Worm (Caenorhabditis elegans): ENCODE measurements around the gene R11G1.1.
A peak's percentile ranks its signal among the peaks of the same experiment; 100 is the strongest.

The R11G1.1 gene

ce11 chrX:3645924-3646323 lies 13.4 kb upstream of the R11G1.1 start:
- TF ChIP-seq ama-1 (optimal IDR thresholded peaks at IDR 0.05) (peak; percentile 9), mec-3 (tag; optimal IDR thresholded peaks at IDR 0.05; ENCODE audit: borderline replicate concordance) (no peak)

- TF ChIP-seq Y22D7AL.16 (tag; optimal IDR thresholded peaks at IDR 0.05), result no peak
- no peak for TF ChIP-seq pag-3 (tag; optimal IDR thresholded peaks at IDR 0.05; ENCODE audit: borderline replicate concordance)
- TF ChIP-seq lim-6 (tag; optimal IDR thresholded peaks at IDR 0.05), result no peak
- no peak for TF ChIP-seq hlh-8 (tag; optimal IDR thresholded peaks at IDR 0.05)
- no peak for TF ChIP-seq C38D4.7 (GFP tag; optimal IDR thresholded peaks at IDR 0.05)
- no peak for TF ChIP-seq F13H6.1 (tag; optimal IDR thresholded peaks at IDR 0.05)
- TF ChIP-seq ceh-22 (tag; optimal IDR thresholded peaks at IDR 0.05), result no peak
- no peak for TF ChIP-seq lin-11 (tag; optimal IDR thresholded peaks at IDR 0.05)
- TF ChIP-seq ceh-30 (tag; optimal IDR thresholded peaks at IDR 0.05), result peak; percentile 43
- peak; percentile 57 for TF ChIP-seq ceh-31 (tag; optimal IDR thresholded peaks at IDR 0.05)
- TF ChIP-seq ceh-45 (GFP tag; IDR thresholded peaks at IDR 0.05), result no peak
- TF ChIP-seq eyg-1 (tag; optimal IDR thresholded peaks at IDR 0.05), result no peak
- TF ChIP-seq che-1 (tag; optimal IDR thresholded peaks at IDR 0.05), result no peak
- no peak for TF ChIP-seq ceh-24 (tag; optimal IDR thresholded peaks at IDR 0.05)
- TF ChIP-seq hlh-30 (tag; optimal IDR thresholded peaks at IDR 0.05; ENCODE audit: insufficient read depth), result peak; percentile 97
- TF ChIP-seq ceh-2 (tag; optimal IDR thresholded peaks at IDR 0.05), result peak; percentile 2
- no peak for TF ChIP-seq unc-3 (GFP tag; conservative IDR thresholded peaks at IDR 0.05)
- TF ChIP-seq unc-3 (tag; optimal IDR thresholded peaks at IDR 0.05), result no peak
- TF ChIP-seq ceh-18 (tag; optimal IDR thresholded peaks at IDR 0.05), result peak; percentile 5
- no peak for TF ChIP-seq unc-86 (tag; optimal IDR thresholded peaks at IDR 0.05)
- TF ChIP-seq tbx-2 (tag; optimal IDR thresholded peaks at IDR 0.05), result peak; percentile 54
- no peak for TF ChIP-seq T23F11.4 (GFP tag; optimal IDR thresholded peaks at IDR 0.05)
- TF ChIP-seq npax-4 (tag; optimal IDR thresholded peaks at IDR 0.05), result no peak
- TF ChIP-seq sdc-2 (tag; optimal IDR thresholded peaks at IDR 0.05), result peak; percentile 56
- TF ChIP-seq ceh-19 (GFP tag; optimal IDR thresholded peaks at IDR 0.05), result no peak
- no peak for TF ChIP-seq pax-1 (tag; optimal IDR thresholded peaks at IDR 0.05)
- no peak for TF ChIP-seq ztf-16 (tag; optimal IDR thresholded peaks at IDR 0.05)
- peak; percentile 69 for TF ChIP-seq nfya-1 (tag; optimal IDR thresholded peaks at IDR 0.05)
- peak; percentile 52 for TF ChIP-seq ceh-48 (tag; optimal IDR thresholded peaks at IDR 0.05)
- no peak for TF ChIP-seq ttx-3 (tag; optimal IDR thresholded peaks at IDR 0.05)
- no peak for TF ChIP-seq K09A11.1 (tag; optimal IDR thresholded peaks at IDR 0.05; ENCODE audit: insufficient read depth)
- no peak for TF ChIP-seq hlh-6 (tag; optimal IDR thresholded peaks at IDR 0.05)
- no peak for TF ChIP-seq ets-4 (tag; optimal IDR thresholded peaks at IDR 0.05)
- TF ChIP-seq ceh-34 (tag; optimal IDR thresholded peaks at IDR 0.05), result no peak
- TF ChIP-seq sox-2 (GFP tag; IDR thresholded peaks at IDR 0.05), result peak; percentile 53
- TF ChIP-seq ahr-1 (tag; optimal IDR thresholded peaks at IDR 0.05), result no peak
- TF ChIP-seq ref-2 (tag; optimal IDR thresholded peaks at IDR 0.05), result peak; percentile 61
- no peak for TF ChIP-seq pat-9 (tag; optimal IDR thresholded peaks at IDR 0.05)
- TF ChIP-seq madf-2 (tag; optimal IDR thresholded peaks at IDR 0.05), result no peak
- TF ChIP-seq gmeb-2 (tag; optimal IDR thresholded peaks at IDR 0.05), result no peak
- TF ChIP-seq unc-55 (GFP tag; optimal IDR thresholded peaks at IDR 0.05), result no peak
- TF ChIP-seq dmd-4 (tag; optimal IDR thresholded peaks at IDR 0.05; ENCODE audit: borderline replicate concordance), result no peak
- no peak for TF ChIP-seq pha-4 (tag; optimal IDR thresholded peaks at IDR 0.05)
- TF ChIP-seq hlh-15 (tag; optimal IDR thresholded peaks at IDR 0.05), result no peak
- no peak for TF ChIP-seq rnt-1 (tag; optimal IDR thresholded peaks at IDR 0.05)
Measured at ce11 chrX:3650100-3650809, 9.0 kb upstream of the R11G1.1 start, which contains the start of the genes sax-1 and R11G1.2. sax-1 (minus strand) TSS chrX:3650150. R11G1.2 (plus strand) TSS chrX:3650614.
